Fruit fly (Drosophila melanogaster): ENCODE measurements around the gene CG32085.
A peak's percentile ranks its signal among the peaks of the same experiment; 100 is the strongest.

The CG32085 gene

DNA sequence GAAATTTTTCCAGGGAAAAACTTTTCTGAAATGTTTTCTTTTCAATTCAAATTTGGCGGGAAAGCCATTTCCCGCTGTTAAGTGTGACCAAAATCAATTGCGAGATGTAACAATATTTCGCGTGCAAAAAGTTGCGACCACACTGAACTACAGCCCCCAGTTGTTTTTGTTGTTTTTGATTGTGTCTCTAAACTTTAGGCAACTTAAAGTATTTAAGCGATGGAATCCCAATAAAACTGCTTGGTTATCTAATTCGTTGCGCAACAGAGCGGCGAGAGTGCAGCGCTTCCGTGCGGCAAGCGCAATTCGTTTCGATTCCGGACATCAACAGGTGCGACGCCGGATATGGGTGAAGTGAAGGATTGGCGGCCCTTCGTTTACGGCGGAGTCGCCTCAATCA, 40.6 kb upstream of the CG32085 start, which contains the start of gene Bmcp (continued):
- no peak for TF ChIP-seq dmrt99B (tag; optimal IDR thresholded peaks at IDR 0.05)
- no peak for TF ChIP-seq crc (GFP tag; optimal IDR thresholded peaks at IDR 0.05)
- no peak for TF ChIP-seq slbo (GFP tag; IDR thresholded peaks at IDR 0.05)
- TF ChIP-seq Lhr (GFP tag; optimal IDR thresholded peaks at IDR 0.05), result peak; percentile 24
- no peak for TF ChIP-seq CG17385 (GFP tag; optimal IDR thresholded peaks at IDR 0.05)
- no peak for TF ChIP-seq kay (GFP tag; optimal IDR thresholded peaks at IDR 0.05)
- no peak for TF ChIP-seq CG17359 (tag; optimal IDR thresholded peaks at IDR 0.05)
- no peak for TF ChIP-seq CG3995 (GFP tag; optimal IDR thresholded peaks at IDR 0.05)
- no peak for TF ChIP-seq Ravus (GFP tag; IDR thresholded peaks at IDR 0.05)
- peak; percentile 71 for TF ChIP-seq Med (GFP tag)
- TF ChIP-seq tx (GFP tag; optimal IDR thresholded peaks at IDR 0.05), result no peak
- TF ChIP-seq CG13424 (tag; optimal IDR thresholded peaks at IDR 0.05), result no peak
- TF ChIP-seq CG10543 (GFP tag; optimal IDR thresholded peaks at IDR 0.05), result no peak
- no peak for TF ChIP-seq CG16815 (GFP tag; optimal IDR thresholded peaks at IDR 0.05)
- TF ChIP-seq CG17612 (GFP tag; IDR thresholded peaks at IDR 0.05), result no peak
- TF ChIP-seq CG14014 (GFP tag; IDR thresholded peaks at IDR 0.05), result no peak; the same call in 1 of the 2 replicates
- TF ChIP-seq Fer3 (tag; optimal IDR thresholded peaks at IDR 0.05), result no peak
- TF ChIP-seq ssp (GFP tag; IDR thresholded peaks at IDR 0.05), result no peak
- peak; percentile 27 for TF ChIP-seq B-H2 (GFP tag; optimal IDR thresholded peaks at IDR 0.05)
- no peak for TF ChIP-seq CG7271 (tag; optimal IDR thresholded peaks at IDR 0.05)
- TF ChIP-seq lab (GFP tag; optimal IDR thresholded peaks at IDR 0.05), result peak; percentile 39
- TF ChIP-seq CkIIα-i1 (GFP tag; IDR thresholded peaks at IDR 0.05), result no peak
- TF ChIP-seq CG1233 (GFP tag; optimal IDR thresholded peaks at IDR 0.05), result no peak
- TF ChIP-seq Elba2 (GFP tag; optimal IDR thresholded peaks at IDR 0.05), result no peak
- TF ChIP-seq MBD-R2 (GFP tag; IDR thresholded peaks at IDR 0.05), result peak; percentile 54
- TF ChIP-seq knrl (GFP tag; IDR thresholded peaks at IDR 0.05; ENCODE audit: partially characterized antibody), result no peak
- TF ChIP-seq cwo (GFP tag; optimal IDR thresholded peaks at IDR 0.05), result no peak
- TF ChIP-seq grn (GFP tag; optimal IDR thresholded peaks at IDR 0.05), result no peak
- peak; percentile 49 for TF ChIP-seq MESR4 (GFP tag; optimal IDR thresholded peaks at IDR 0.05)
- TF ChIP-seq kni (GFP tag; optimal IDR thresholded peaks at IDR 0.05), result no peak
- TF ChIP-seq CG17829 (tag; optimal IDR thresholded peaks at IDR 0.05), result no peak
- no peak for TF ChIP-seq Bgb (GFP tag; IDR thresholded peaks at IDR 0.05; ENCODE audit: partially characterized antibody)
- peak; percentile 2 for TF ChIP-seq nom (GFP tag; optimal IDR thresholded peaks at IDR 0.05)
- peak; percentile 37; the same call in 1 of the 2 replicates for TF ChIP-seq unc-4 (GFP tag; IDR thresholded peaks at IDR 0.05; ENCODE audit: partially characterized antibody)
- no peak for TF ChIP-seq CG13894 (tag; optimal IDR thresholded peaks at IDR 0.05)
- no peak for TF ChIP-seq MTF-1 (GFP tag; optimal IDR thresholded peaks at IDR 0.05; ENCODE audit: borderline replicate concordance)
- no peak for TF ChIP-seq D19B (GFP tag; optimal IDR thresholded peaks at IDR 0.05)
- TF ChIP-seq kah (GFP tag; optimal IDR thresholded peaks at IDR 0.05), result peak; percentile 96
- TF ChIP-seq dysf (GFP tag; IDR thresholded peaks at IDR 0.05), result no peak
- peak; percentile 79 for TF ChIP-seq CG9797 (GFP tag; optimal IDR thresholded peaks at IDR 0.05)
- TF ChIP-seq her (GFP tag; optimal IDR thresholded peaks at IDR 0.05), result no peak
- no peak for TF ChIP-seq HLHmδ (GFP tag; optimal IDR thresholded peaks at IDR 0.05)
- peak; percentile 18 for TF ChIP-seq nau (GFP tag; optimal IDR thresholded peaks at IDR 0.05)
- no peak for TF ChIP-seq Oaz (GFP tag; IDR thresholded peaks at IDR 0.05)
- TF ChIP-seq Myb (GFP tag; optimal IDR thresholded peaks at IDR 0.05), result no peak
- no peak for TF ChIP-seq CG30020 (tag; optimal IDR thresholded peaks at IDR 0.05)
- no peak for TF ChIP-seq schlank (tag; optimal IDR thresholded peaks at IDR 0.05)
- no peak for TF ChIP-seq org-1 (GFP tag; optimal IDR thresholded peaks at IDR 0.05)
- peak; percentile 94 for TF ChIP-seq E2f2 (GFP tag; IDR thresholded peaks at IDR 0.05)
- TF ChIP-seq CG32772 (GFP tag; IDR thresholded peaks at IDR 0.05), result no peak
- no peak for TF ChIP-seq CG10565 (GFP tag; optimal IDR thresholded peaks at IDR 0.05)

All from whole organism, embryonic.